Worm (Caenorhabditis elegans) whole organism, L1 larva: ENCODE measurements around the gene R05H5.7.

Source experiments
- C16A3.4 ChIP-seq: fragments of 150-350 bp; optimal IDR thresholded peaks from 2 replicates; lab custom pipeline; 2014; ENCODE audit warnings: missing biosample characterization, missing genetic modification characterization
- C34B4.2 ChIP-seq: sonication (generic microtip); optimal IDR thresholded peaks from 2 replicates; lab custom pipeline; 2017; ENCODE audit warnings: mild to moderate bottlenecking, missing genetic modification characterization, missing compliant biosample characterization
- F16B12.6 ChIP-seq: fragments of 150-350 bp; optimal IDR thresholded peaks from 2 replicates; lab custom pipeline; 2014; ENCODE audit warnings: missing biosample characterization, missing genetic modification characterization
- aha-1 ChIP-seq: fragments of 150-350 bp; optimal IDR thresholded peaks from 2 replicates; lab custom pipeline; 2014; ENCODE audit warnings: missing biosample characterization, missing genetic modification characterization
- alr-1 ChIP-seq: fragments of 200-800 bp; sonication (Bioruptor generic); optimal IDR thresholded peaks from 2 replicates; lab custom pipeline; 2018; ENCODE audit warnings: borderline replicate concordance, mild to moderate bottlenecking, missing genetic modification characterization, missing compliant biosample characterization
- aly-2 ChIP-seq: fragments of 150-350 bp; optimal IDR thresholded peaks from 2 replicates; lab custom pipeline; 2014; ENCODE audit warnings: missing biosample characterization, missing genetic modification characterization
- ama-1 ChIP-seq: fragments of 150-350 bp; optimal IDR thresholded peaks from 2 replicates; lab custom pipeline; 2014
- blmp-1 ChIP-seq: fragments of 150-350 bp; optimal IDR thresholded peaks from 2 replicates; lab custom pipeline; 2014; ENCODE audit warnings: missing biosample characterization, missing genetic modification characterization
- ces-1 ChIP-seq: fragments of 150-350 bp; optimal IDR thresholded peaks from 2 replicates; lab custom pipeline; 2014; ENCODE audit warnings: missing biosample characterization, missing genetic modification reagents, missing genetic modification characterization
- dpl-1 ChIP-seq, 3 experiments: fragments of 150-350 bp in 2 of 3; sonication (generic microtip) in 1 of 3; optimal IDR thresholded peaks; 2 replicates each; lab custom pipeline; 2014 to 2017; ENCODE audit warnings: missing biosample characterization in 3 of 3, missing genetic modification characterization in 3 of 3, missing genetic modification reagents in 3 of 3
- dsc-1 ChIP-seq: sonication (generic microtip); optimal IDR thresholded peaks from 2 replicates; lab custom pipeline; 2016; ENCODE audit warnings: mild to moderate bottlenecking, missing genetic modification characterization, missing compliant biosample characterization
- efl-1 ChIP-seq, 4 experiments: fragments of 150-350 bp; optimal IDR thresholded peaks in 3 of 4; peaks in 1 of 4; 1 replicate in 1 of 4; 2 replicates in 3 of 4; lab custom pipeline; 2014; ENCODE audit warnings: missing biosample characterization in 2 of 4, missing genetic modification characterization in 2 of 4, missing genetic modification reagents in 2 of 4
- efl-3 ChIP-seq: fragments of 200-800 bp; sonication (Bioruptor generic); optimal IDR thresholded peaks from 2 replicates; lab custom pipeline; 2018; ENCODE audit warnings: mild to moderate bottlenecking, missing genetic modification characterization, missing compliant biosample characterization
- egl-13 ChIP-seq: sonication (generic microtip); optimal IDR thresholded peaks from 2 replicates; lab custom pipeline; 2016; ENCODE audit warnings: missing genotype, missing genetic modification reagents, missing genetic modification characterization, missing compliant biosample characterization
- elt-2 ChIP-seq: sonication (generic microtip); optimal IDR thresholded peaks from 2 replicates; lab custom pipeline; 2016; ENCODE audit warnings: missing genetic modification characterization, mild to moderate bottlenecking, inconsistent platforms, missing compliant biosample characterization, missing genetic modification reagents
- elt-3 ChIP-seq, 6 experiments: fragments of 150-350 bp in 1 of 6; sonication (generic microtip); optimal IDR thresholded peaks; 2 replicates each; lab custom pipeline; 2017 to 2018; ENCODE audit warnings: missing biosample characterization in 6 of 6, missing genetic modification characterization in 6 of 6, inconsistent platforms in 1 of 6
- ets-5 ChIP-seq: fragments of 200-800 bp; sonication (Bioruptor generic); IDR thresholded peaks from 2 replicates; pipeline ENCODE4 v1.3.6; 2022; ENCODE audit warnings: missing genetic modification characterization, missing compliant biosample characterization
- fkh-4 ChIP-seq: sonication (generic microtip); optimal IDR thresholded peaks from 2 replicates; lab custom pipeline; 2016; ENCODE audit warnings: missing compliant biosample characterization, missing genetic modification characterization, borderline replicate concordance
- fkh-8 ChIP-seq: sonication (generic microtip); optimal IDR thresholded peaks from 2 replicates; lab custom pipeline; 2016; ENCODE audit warnings: mild to moderate bottlenecking, missing genetic modification characterization, missing compliant biosample characterization
- hlh-17 ChIP-seq: fragments of 200-800 bp; sonication (Bioruptor generic); optimal IDR thresholded peaks from 2 replicates; lab custom pipeline; 2018; ENCODE audit warnings: missing genetic modification characterization, mild to moderate bottlenecking, missing compliant biosample characterization, moderate library complexity, borderline replicate concordance
- hlh-4 ChIP-seq: sonication (generic microtip); optimal IDR thresholded peaks from 2 replicates; lab custom pipeline; 2016; ENCODE audit warnings: mild to moderate bottlenecking, missing genetic modification characterization, missing compliant biosample characterization
- hpl-2 ChIP-seq: fragments of 150-350 bp; optimal IDR thresholded peaks from 2 replicates; lab custom pipeline; 2014; ENCODE audit warnings: missing biosample characterization, missing genetic modification reagents, missing genetic modification characterization
- isw-1 ChIP-seq: fragments of 200-800 bp; sonication (Bioruptor generic); IDR thresholded peaks from 2 replicates; pipeline ENCODE4 v1.3.6; 2022; ENCODE audit warnings: missing genetic modification characterization, missing compliant biosample characterization
- jun-1 ChIP-seq: fragments of 150-350 bp; optimal IDR thresholded peaks from 2 replicates; lab custom pipeline; 2014; ENCODE audit warnings: missing biosample characterization, missing genetic modification reagents, missing genetic modification characterization
- lin-13 ChIP-seq: fragments of 150-350 bp; optimal IDR thresholded peaks from 2 replicates; lab custom pipeline; 2014; ENCODE audit warnings: missing biosample characterization, missing genetic modification reagents, missing genetic modification characterization
- lin-14 ChIP-seq: fragments of 200-800 bp; sonication (Bioruptor generic); optimal IDR thresholded peaks from 2 replicates; lab custom pipeline; 2018; ENCODE audit warnings: mild to moderate bottlenecking, missing genetic modification characterization, moderate library complexity, missing compliant biosample characterization
- lin-15B ChIP-seq: fragments of 150-350 bp; sonication (generic microtip); optimal IDR thresholded peaks from 3 replicates; lab custom pipeline; 2014; ENCODE audit warnings: missing biosample characterization, missing genetic modification characterization
- lin-35 ChIP-seq, 2 experiments: fragments of 150-350 bp; optimal IDR thresholded peaks; 2 replicates each; lab custom pipeline; 2014; ENCODE audit warnings: missing biosample characterization in 2 of 2, missing genetic modification characterization in 2 of 2, missing genetic modification reagents in 2 of 2
- lsy-2 ChIP-seq, 2 experiments: fragments of 150-350 bp; optimal IDR thresholded peaks; 2 replicates each; lab custom pipeline; 2014; ENCODE audit warnings: missing biosample characterization in 2 of 2, missing genetic modification characterization in 2 of 2
- mef-2 ChIP-seq: fragments of 150-350 bp; optimal IDR thresholded peaks from 2 replicates; lab custom pipeline; 2014; ENCODE audit warnings: missing biosample characterization, missing genetic modification characterization
- mep-1 ChIP-seq: fragments of 150-350 bp; optimal IDR thresholded peaks from 2 replicates; lab custom pipeline; 2014; ENCODE audit warnings: missing biosample characterization, missing genetic modification characterization
- nhr-11 ChIP-seq: fragments of 150-350 bp; optimal IDR thresholded peaks from 2 replicates; lab custom pipeline; 2014; ENCODE audit warnings: missing biosample characterization, missing genetic modification characterization
- nhr-237 ChIP-seq: fragments of 150-350 bp; optimal IDR thresholded peaks from 2 replicates; lab custom pipeline; 2014; ENCODE audit warnings: missing biosample characterization, missing genetic modification characterization
- nhr-28 ChIP-seq: fragments of 150-350 bp; optimal IDR thresholded peaks from 2 replicates; lab custom pipeline; 2014; ENCODE audit warnings: missing biosample characterization, missing genetic modification characterization
- nhr-47 ChIP-seq: sonication (generic microtip); optimal IDR thresholded peaks from 2 replicates; lab custom pipeline; 2016; ENCODE audit warnings: mild to moderate bottlenecking, missing genetic modification characterization, moderate library complexity, missing compliant biosample characterization
- nhr-77 ChIP-seq: fragments of 150-350 bp; optimal IDR thresholded peaks from 2 replicates; lab custom pipeline; 2014; ENCODE audit warnings: missing biosample characterization, missing genetic modification characterization
- nhr-90 ChIP-seq: sonication (generic microtip); optimal IDR thresholded peaks from 2 replicates; lab custom pipeline; 2016; ENCODE audit warnings: mild to moderate bottlenecking, missing genetic modification characterization, missing compliant biosample characterization; ENCODE audit not compliant: poor library complexity
- pag-3 ChIP-seq: sonication (generic microtip); optimal IDR thresholded peaks from 2 replicates; lab custom pipeline; 2017; ENCODE audit warnings: missing genetic modification characterization, mild to moderate bottlenecking, missing compliant biosample characterization, antibody characterized with exemption, borderline replicate concordance; ENCODE audit not compliant: insufficient read depth
- skn-1 ChIP-seq: fragments of 150-350 bp; optimal IDR thresholded peaks from 2 replicates; lab custom pipeline; 2014; ENCODE audit warnings: missing biosample characterization, missing genetic modification characterization
- snpc-4 ChIP-seq: fragments of 150-350 bp; optimal IDR thresholded peaks from 2 replicates; lab custom pipeline; 2014; ENCODE audit warnings: missing biosample characterization, missing genetic modification characterization
- snu-23 ChIP-seq: sonication (generic microtip); optimal IDR thresholded peaks from 2 replicates; lab custom pipeline; 2016; ENCODE audit warnings: missing genetic modification characterization, missing compliant biosample characterization
- sox-4 ChIP-seq: sonication (generic microtip); optimal IDR thresholded peaks from 2 replicates; lab custom pipeline; 2016; ENCODE audit warnings: missing genetic modification characterization, missing compliant biosample characterization
- sptf-1 ChIP-seq: fragments of 150-350 bp; optimal IDR thresholded peaks from 2 replicates; lab custom pipeline; 2014; ENCODE audit warnings: missing biosample characterization, missing genetic modification characterization
- sup-37 ChIP-seq: fragments of 200-800 bp; sonication (Bioruptor generic); optimal IDR thresholded peaks from 2 replicates; lab custom pipeline; 2018; ENCODE audit warnings: mild to moderate bottlenecking, missing genetic modification characterization, missing compliant biosample characterization
- tbx-2 ChIP-seq: sonication (generic microtip); optimal IDR thresholded peaks from 2 replicates; lab custom pipeline; 2016; ENCODE audit warnings: missing genetic modification characterization, missing compliant biosample characterization
- unc-30 ChIP-seq: sonication (generic microtip); optimal IDR thresholded peaks from 2 replicates; lab custom pipeline; 2017; ENCODE audit warnings: missing biosample characterization, missing genetic modification characterization
- unc-86 ChIP-seq: sonication (generic microtip); optimal IDR thresholded peaks from 2 replicates; lab custom pipeline; 2016; ENCODE audit warnings: missing genetic modification characterization, missing compliant biosample characterization
- unc-98 ChIP-seq: fragments of 200-800 bp; sonication (Bioruptor generic); IDR thresholded peaks from 2 replicates; pipeline ENCODE4 v1.3.6; 2022; ENCODE audit warnings: missing genetic modification characterization, missing compliant biosample characterization
- xbp-1 ChIP-seq: sonication (generic microtip); optimal IDR thresholded peaks from 2 replicates; lab custom pipeline; 2016; ENCODE audit warnings: missing genetic modification characterization, missing compliant biosample characterization
- ztf-11 ChIP-seq, 2 experiments: sonication (generic microtip); optimal IDR thresholded peaks; 2 replicates each; lab custom pipeline; 2016 to 2017; ENCODE audit warnings: missing genetic modification characterization in 2 of 2, missing biosample characterization in 1 of 2, missing compliant biosample characterization in 1 of 2

R05H5.7 gene

DNA sequence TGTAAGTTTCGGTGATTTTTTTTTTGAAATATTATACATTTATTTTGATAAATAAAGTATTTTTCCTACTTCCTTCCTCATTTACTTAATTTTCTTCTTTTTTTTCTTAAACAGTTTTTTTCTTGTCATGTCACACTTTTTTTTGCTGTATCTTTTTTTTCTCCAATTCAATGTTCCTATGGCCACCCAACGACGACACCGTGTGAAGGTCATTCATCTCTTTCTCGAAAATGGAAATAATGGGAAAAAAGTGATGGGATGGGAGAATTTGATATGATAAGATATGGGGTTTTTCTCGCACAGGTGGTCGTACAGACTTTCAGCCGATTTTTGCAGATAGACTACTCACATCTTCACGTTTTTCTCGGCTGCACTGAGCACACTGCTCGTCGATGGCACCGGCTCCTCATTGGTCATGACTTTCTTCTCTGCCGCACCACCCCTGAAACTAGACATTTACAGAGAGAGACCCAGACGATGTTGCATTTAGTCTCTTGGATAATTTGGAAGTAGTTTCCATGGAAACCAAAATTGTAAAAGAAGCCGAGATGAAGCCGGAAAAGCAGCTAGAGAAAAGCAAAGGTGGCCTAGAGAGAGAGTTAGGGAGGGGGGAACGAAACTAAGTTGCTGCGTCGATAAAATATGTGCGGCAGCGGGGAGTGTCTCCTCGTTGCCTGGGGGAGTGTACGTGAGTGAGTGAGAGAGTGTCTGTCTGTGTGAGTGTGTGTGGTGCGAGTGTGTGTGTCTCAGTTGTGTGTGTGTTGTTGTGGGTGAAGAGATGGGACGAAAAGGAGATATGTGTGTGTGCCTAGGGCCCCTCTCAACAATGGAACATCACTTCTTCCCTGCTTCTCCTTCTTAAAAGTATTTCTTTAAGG is 23.2 kb upstream of the R05H5.7 start, which contains the start of gene daf-19 (continued):
- TF ChIP-seq mef-2 (tag; lab: Kevin White, UChicago) (no peak), C34B4.2 (tag; lab: Kevin White, UChicago) (no peak), jun-1 (tag; lab: Kevin White, UChicago) (peak; percentile 11), ets-5 (GFP tag; lab: Robert Waterston, UW) (no peak), hpl-2 (no peak), lin-14 (GFP tag; lab: Kevin White, UChicago) (peak; percentile 76), sox-4 (tag; lab: Kevin White, UChicago) (peak; percentile 51), nhr-11 (peak; percentile 65), elt-3 (tag; optimal IDR thresholded peaks at IDR 0.05; lab: Kevin White, UChicago) (peak in 2 of 6 experiments; percentile 28 to 88), nhr-28 (tag; lab: Kevin White, UChicago) (no peak), nhr-77 (tag; lab: Kevin White, UChicago) (peak; percentile 61), lsy-2 (tag; optimal IDR thresholded peaks at IDR 0.05; lab: Kevin White, UChicago) (peak; percentile 48 to 59), pag-3 (tag; lab: Kevin White, UChicago) (no peak), sptf-1 (tag; lab: Kevin White, UChicago) (no peak), C16A3.4 (tag; lab: Kevin White, UChicago) (peak; percentile 16), dsc-1 (tag; lab: Kevin White, UChicago) (peak; percentile 68), fkh-4 (no peak), unc-86 (peak; percentile 52), aha-1 (tag; lab: Kevin White, UChicago) (no peak), F16B12.6 (tag; lab: Kevin White, UChicago) (no peak), snu-23 (GFP tag; lab: Kevin White, UChicago) (peak; percentile 70), ama-1 (peak; percentile 34), sup-37 (GFP tag; lab: Kevin White, UChicago) (no peak), elt-2 (no peak), lin-13 (no peak), blmp-1 (tag; lab: Kevin White, UChicago) (peak; percentile 59), hlh-17 (GFP tag; lab: Kevin White, UChicago) (no peak), aly-2 (tag; lab: Kevin White, UChicago) (no peak), lin-35 (GFP tag; optimal IDR thresholded peaks at IDR 0.05; lab: Kevin White, UChicago) (peak; percentile 28 to 50), xbp-1 (tag; lab: Kevin White, UChicago) (peak; percentile 30), efl-3 (GFP tag; lab: Kevin White, UChicago) (no peak), fkh-8 (tag; lab: Kevin White, UChicago) (peak; percentile 96), ces-1 (GFP tag; lab: Kevin White, UChicago) (no peak), isw-1 (peak; percentile 20), nhr-237 (no peak), hlh-4 (tag; lab: Kevin White, UChicago) (no peak), nhr-90 (tag; lab: Kevin White, UChicago) (no peak), lin-15B (no peak), efl-1 (optimal IDR thresholded peaks at IDR 0.05; lab: Kevin White, UChicago) (peak; percentile 27 to 35), efl-1 (GFP tag; optimal IDR thresholded peaks at IDR 0.05 in 1 of 2; lab: Kevin White, UChicago) (peak in 1 of 2 experiments; percentile 18), skn-1 (peak; percentile 49), nhr-47 (peak; percentile 77), dpl-1 (GFP tag; optimal IDR thresholded peaks at IDR 0.05; lab: Kevin White, UChicago) (peak in 2 of 3 experiments; percentile 10 to 19), alr-1 (tag; lab: Kevin White, UChicago) (no peak), unc-30 (tag; lab: Kevin White, UChicago) (no peak), snpc-4 (tag; lab: Kevin White, UChicago) (no peak), unc-98 (GFP tag; lab: Robert Waterston, UW) (no peak), mep-1 (tag; lab: Kevin White, UChicago) (peak; percentile 55), ztf-11 (tag; optimal IDR thresholded peaks at IDR 0.05; lab: Kevin White, UChicago) (peak in 1 of 2 experiments; percentile 73), egl-13 (peak; percentile 75), tbx-2 (peak; percentile 45)
